Fruit fly (Drosophila melanogaster): ENCODE data around the gene Srp72.
A peak's percentile ranks its signal among the peaks of the same experiment; 100 is the strongest.

The Srp72 gene

DNA sequence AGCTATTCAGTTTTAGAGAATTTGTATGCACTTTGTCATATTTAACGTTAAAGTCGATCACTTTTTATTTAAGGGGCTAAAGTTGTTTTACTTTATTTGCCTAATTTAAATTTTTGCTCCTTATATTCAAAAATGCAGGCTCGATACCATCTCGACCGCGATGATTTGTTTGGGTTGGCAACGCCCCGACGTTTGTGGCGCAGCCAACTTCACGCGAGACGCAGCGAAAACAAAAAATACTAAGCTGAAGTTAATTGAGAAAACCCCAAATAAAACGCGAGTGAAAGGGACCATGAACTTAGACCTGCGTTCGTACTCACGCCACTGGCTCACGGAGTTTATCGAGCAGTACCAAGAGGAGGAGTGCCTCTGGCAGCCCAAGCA is 30.4 kb upstream of the Srp72 start (continued):
- no peak for TF ChIP-seq CG6683 (GFP tag; optimal IDR thresholded peaks at IDR 0.05)
- 0 out of 3 replicates have a peak, but pooled peaks have one; percentile 27 for TF ChIP-seq Dbx (GFP tag; IDR thresholded peaks at IDR 0.05)
- no peak for TF ChIP-seq CG8281 (tag; optimal IDR thresholded peaks at IDR 0.05)
- TF ChIP-seq Fer3 (tag; optimal IDR thresholded peaks at IDR 0.05) = no peak
- peak; percentile 70 for TF ChIP-seq NFAT (GFP tag; IDR thresholded peaks at IDR 0.05)
- peak in 1 of 2 experiments; percentile 23 for TF ChIP-seq Hr51 (GFP tag; optimal IDR thresholded peaks at IDR 0.05)
- TF ChIP-seq Hr78 (GFP tag; optimal IDR thresholded peaks at IDR 0.05) = no peak
- TF ChIP-seq CG9437 (GFP tag; optimal IDR thresholded peaks at IDR 0.05) = peak; percentile 13
- TF ChIP-seq amos (GFP tag; IDR thresholded peaks at IDR 0.05; ENCODE audit: partially characterized antibody) = peak; percentile 80
- TF ChIP-seq CG2202 (tag; optimal IDR thresholded peaks at IDR 0.05) = no peak
- no peak for TF ChIP-seq CG17802 (tag; optimal IDR thresholded peaks at IDR 0.05)
- TF ChIP-seq CG3281 (GFP tag; optimal IDR thresholded peaks at IDR 0.05) = no peak
- no peak for TF ChIP-seq sisA (GFP tag; IDR thresholded peaks at IDR 0.05)
- peak; percentile 21; the same call in 1 of the 4 replicates for TF ChIP-seq Gug (GFP tag; IDR thresholded peaks at IDR 0.05)
- no peak for TF ChIP-seq her (GFP tag; optimal IDR thresholded peaks at IDR 0.05)
- TF ChIP-seq inv (GFP tag; IDR thresholded peaks at IDR 0.05; ENCODE audit: partially characterized antibody) = peak; percentile 47
- no peak for TF ChIP-seq disco-r (GFP tag; optimal IDR thresholded peaks at IDR 0.05)
- TF ChIP-seq CG1602 (GFP tag; optimal IDR thresholded peaks at IDR 0.05) = no peak
- no peak for TF ChIP-seq CG30431 (GFP tag; optimal IDR thresholded peaks at IDR 0.05)
- TF ChIP-seq stwl (tag; optimal IDR thresholded peaks at IDR 0.05) = peak; percentile 20
- no peak for TF ChIP-seq CG10366 (GFP tag; IDR thresholded peaks at IDR 0.05)
- TF ChIP-seq cg (GFP tag; optimal IDR thresholded peaks at IDR 0.05) = no peak
- TF ChIP-seq CG4282 (GFP tag; optimal IDR thresholded peaks at IDR 0.05) = no peak
- no peak for TF ChIP-seq tup (GFP tag; optimal IDR thresholded peaks at IDR 0.05)
- peak; percentile 19 for TF ChIP-seq Sox100B (GFP tag; optimal IDR thresholded peaks at IDR 0.05)
- TF ChIP-seq CG7963 (GFP tag; IDR thresholded peaks at IDR 0.05; ENCODE audit: partially characterized antibody) = 0 out of 3 replicates have a peak, but pooled peaks have one; percentile 5
- TF ChIP-seq CG13123 (GFP tag; optimal IDR thresholded peaks at IDR 0.05) = no peak
- peak; percentile 76 for TF ChIP-seq CG9932 (GFP tag; IDR thresholded peaks at IDR 0.05)
- TF ChIP-seq bcd (GFP tag; optimal IDR thresholded peaks at IDR 0.05) = no peak
- TF ChIP-seq CG34224 (GFP tag; IDR thresholded peaks at IDR 0.05; ENCODE audit: partially characterized antibody) = peak; percentile 26; the same call in 2 of the 3 replicates
- TF ChIP-seq lbe (GFP tag; optimal IDR thresholded peaks at IDR 0.05) = no peak
- peak; percentile 22 for TF ChIP-seq grn (GFP tag; optimal IDR thresholded peaks at IDR 0.05)
- no peak for TF ChIP-seq shn (GFP tag; optimal IDR thresholded peaks at IDR 0.05)
- no peak for TF ChIP-seq Taf1 (GFP tag; IDR thresholded peaks at IDR 0.05)
- TF ChIP-seq CG31224 (GFP tag; IDR thresholded peaks at IDR 0.05) = peak; percentile 25; the same call in 1 of the 2 replicates
- no peak for TF ChIP-seq caup (GFP tag; optimal IDR thresholded peaks at IDR 0.05; ENCODE audit: severe bottlenecking)
- no peak for TF ChIP-seq NC2β (GFP tag; optimal IDR thresholded peaks at IDR 0.05)
- no peak for TF ChIP-seq Ptx1 (GFP tag; IDR thresholded peaks at IDR 0.05)
- no peak for TF ChIP-seq CG31365 (tag; optimal IDR thresholded peaks at IDR 0.05)
- no peak for TF ChIP-seq Neu2 (GFP tag; optimal IDR thresholded peaks at IDR 0.05; ENCODE audit: borderline replicate concordance)
- no peak for TF ChIP-seq CG12299 (tag; optimal IDR thresholded peaks at IDR 0.05)
- no peak for TF ChIP-seq hth (optimal IDR thresholded peaks at IDR 0.05)
- no peak for TF ChIP-seq Dip3 (GFP tag; optimal IDR thresholded peaks at IDR 0.05)
- TF ChIP-seq gt (GFP tag; IDR thresholded peaks at IDR 0.05) = no peak
- no peak for TF ChIP-seq Spps (tag; optimal IDR thresholded peaks at IDR 0.05)
- TF ChIP-seq az2 (GFP tag; optimal IDR thresholded peaks at IDR 0.05) = no peak
- peak; percentile 17 for TF ChIP-seq B-H2 (GFP tag; optimal IDR thresholded peaks at IDR 0.05)
- TF ChIP-seq BEAF-32 (GFP tag; optimal IDR thresholded peaks at IDR 0.05) = peak; percentile 70
- TF ChIP-seq ken (GFP tag; IDR thresholded peaks at IDR 0.05) = peak; percentile 58; the same call in 1 of the 3 replicates
- TF ChIP-seq Bgb (GFP tag; IDR thresholded peaks at IDR 0.05; ENCODE audit: partially characterized antibody) = peak; percentile 75
